Worm (Caenorhabditis elegans) whole organism, L4 larva: ENCODE measurements around the gene thn-1.

Source experiments
- D1046.2 ChIP-seq: fragments of 200-800 bp; sonication (Bioruptor generic); IDR thresholded peaks from 2 replicates; pipeline ENCODE4 v1.3.6; 2022; ENCODE audit warnings: missing genetic modification characterization, missing compliant biosample characterization
- F10B5.3 ChIP-seq: sonication (generic microtip); optimal IDR thresholded peaks from 2 replicates; lab custom pipeline; 2016; ENCODE audit warnings: mild to moderate bottlenecking, missing genetic modification characterization, missing compliant biosample characterization
- F26F4.8 ChIP-seq: fragments of 200-800 bp; sonication (Bioruptor generic); conservative IDR thresholded peaks from 2 replicates; pipeline ENCODE4 v1.3.6; 2022; ENCODE audit warnings: missing genetic modification characterization, missing compliant biosample characterization
- F37D6.2 ChIP-seq: sonication (generic microtip); optimal IDR thresholded peaks from 2 replicates; lab custom pipeline; 2016; ENCODE audit warnings: mild to moderate bottlenecking, missing genetic modification characterization, missing compliant biosample characterization
- F44E2.7 ChIP-seq: fragments of 200-800 bp; sonication (Bioruptor generic); IDR thresholded peaks from 2 replicates; pipeline ENCODE4 v2.1.2; 2022; ENCODE audit warnings: missing genetic modification characterization, missing compliant biosample characterization
- R02D3.7 ChIP-seq: fragments of 150-350 bp; sonication (generic microtip); optimal IDR thresholded peaks from 3 replicates; lab custom pipeline; 2014; ENCODE audit warnings: missing biosample characterization, missing genetic modification characterization
- T20F7.1 ChIP-seq: fragments of 200-800 bp; sonication (Bioruptor generic); optimal IDR thresholded peaks from 2 replicates; lab custom pipeline; 2018; ENCODE audit warnings: mild to moderate bottlenecking, missing genetic modification characterization, missing compliant biosample characterization
- T26A8.4 ChIP-seq: fragments of 200-800 bp; sonication (Bioruptor generic); IDR thresholded peaks from 2 replicates; pipeline ENCODE4 v1.3.6; 2022; ENCODE audit warnings: missing genetic modification characterization, missing compliant biosample characterization
- Y75B8A.6 ChIP-seq: fragments of 200-800 bp; sonication (Bioruptor generic); IDR thresholded peaks from 2 replicates; pipeline ENCODE4 v1.3.6; 2022; ENCODE audit warnings: missing genetic modification reagents, missing genetic modification characterization, missing compliant biosample characterization
- ZK337.2 ChIP-seq: fragments of 200-800 bp; sonication (Bioruptor generic); IDR thresholded peaks from 2 replicates; pipeline ENCODE4 v1.3.6; 2022; ENCODE audit warnings: missing genetic modification reagents, missing genetic modification characterization, missing compliant biosample characterization
- ZK546.5 ChIP-seq, 2 experiments: sonication (generic microtip); optimal IDR thresholded peaks; 2 replicates each; lab custom pipeline; 2017; ENCODE audit warnings: missing biosample characterization in 2 of 2, missing genetic modification characterization in 2 of 2
- ama-1 ChIP-seq: fragments of 150-350 bp; optimal IDR thresholded peaks from 2 replicates; lab custom pipeline; 2014; ENCODE audit warnings: inconsistent platforms, mixed read lengths
- attf-4 ChIP-seq: sonication (generic microtip); optimal IDR thresholded peaks from 3 replicates; lab custom pipeline; 2017; ENCODE audit warnings: missing biosample characterization, missing genetic modification characterization
- ceh-20 ChIP-seq: fragments of 200-800 bp; sonication (Bioruptor generic); IDR thresholded peaks from 2 replicates; pipeline ENCODE4 v1.3.6; 2022; ENCODE audit warnings: missing genetic modification reagents, missing genetic modification characterization, missing compliant biosample characterization
- daf-8 ChIP-seq: fragments of 200-800 bp; sonication (Bioruptor generic); IDR thresholded peaks from 2 replicates; pipeline ENCODE4 v1.3.6; 2022; ENCODE audit warnings: missing genetic modification characterization, missing compliant biosample characterization
- dmd-6 ChIP-seq: fragments of 200-800 bp; sonication (Bioruptor generic); IDR thresholded peaks from 2 replicates; pipeline ENCODE4 v1.3.6; 2022; ENCODE audit warnings: missing genetic modification reagents, missing genetic modification characterization, missing compliant biosample characterization
- dmd-8 ChIP-seq: fragments of 200-800 bp; sonication (Bioruptor generic); IDR thresholded peaks from 2 replicates; pipeline ENCODE4 v1.3.6; 2022; ENCODE audit warnings: missing genetic modification characterization, missing compliant biosample characterization
- dve-1 ChIP-seq: sonication (generic microtip); optimal IDR thresholded peaks from 2 replicates; lab custom pipeline; 2017; ENCODE audit warnings: antibody characterized with exemption, mild to moderate bottlenecking, missing genetic modification characterization, missing compliant biosample characterization; ENCODE audit not compliant: insufficient read depth
- egl-27 ChIP-seq: sonication (generic microtip); optimal IDR thresholded peaks from 3 replicates; lab custom pipeline; 2017; ENCODE audit warnings: missing biosample characterization, missing genetic modification reagents, missing genetic modification characterization
- gei-8 ChIP-seq: fragments of 200-800 bp; sonication (Bioruptor generic); optimal IDR thresholded peaks from 2 replicates; lab custom pipeline; 2018; ENCODE audit warnings: mild to moderate bottlenecking, missing genetic modification characterization, missing compliant biosample characterization
- hif-1 ChIP-seq, 2 experiments: sonication (generic microtip); optimal IDR thresholded peaks; 2 replicates each; lab custom pipeline; 2016 to 2017; ENCODE audit warnings: missing compliant biosample characterization in 2 of 2, missing genetic modification characterization in 2 of 2, missing genetic modification reagents in 2 of 2, missing genotype in 2 of 2, mild to moderate bottlenecking in 1 of 2
- hlh-30 ChIP-seq: sonication (generic microtip); optimal IDR thresholded peaks from 2 replicates; lab custom pipeline; 2017; ENCODE audit warnings: antibody characterized with exemption, mild to moderate bottlenecking, missing genetic modification characterization, missing compliant biosample characterization; ENCODE audit not compliant: insufficient read depth
- hmg-1.1 ChIP-seq: fragments of 200-800 bp; sonication (Bioruptor generic); IDR thresholded peaks from 2 replicates; pipeline ENCODE4 v1.3.6; 2022; ENCODE audit warnings: missing genetic modification reagents, missing genetic modification characterization, missing compliant biosample characterization
- jun-1 ChIP-seq: fragments of 150-350 bp; optimal IDR thresholded peaks from 2 replicates; lab custom pipeline; 2014; ENCODE audit warnings: missing biosample characterization, missing genetic modification reagents, missing genetic modification characterization
- lin-1 ChIP-seq: fragments of 200-800 bp; sonication (Bioruptor generic); IDR thresholded peaks from 2 replicates; pipeline ENCODE4 v1.3.6; 2022; ENCODE audit warnings: missing genetic modification reagents, missing genetic modification characterization, missing compliant biosample characterization
- lin-13 ChIP-seq: fragments of 150-350 bp; optimal IDR thresholded peaks from 2 replicates; lab custom pipeline; 2014; ENCODE audit warnings: missing biosample characterization, missing genetic modification reagents, missing genetic modification characterization
- lin-29 ChIP-seq: fragments of 200-800 bp; sonication (Bioruptor generic); IDR thresholded peaks from 2 replicates; pipeline ENCODE4 v1.3.6; 2022; ENCODE audit warnings: missing genetic modification reagents, missing genetic modification characterization, missing compliant biosample characterization
- lin-38 ChIP-seq: fragments of 200-800 bp; sonication (Bioruptor generic); IDR thresholded peaks from 2 replicates; pipeline ENCODE4 v1.3.6; 2022; ENCODE audit warnings: missing genetic modification reagents, missing genetic modification characterization, missing compliant biosample characterization
- lin-39 ChIP-seq: fragments of 150-350 bp; optimal IDR thresholded peaks from 2 replicates; lab custom pipeline; 2014; ENCODE audit warnings: missing biosample characterization, missing genetic modification reagents, missing genetic modification characterization
- madf-5 ChIP-seq, 2 experiments: fragments of 200-800 bp; sonication (Bioruptor generic); IDR thresholded peaks; 2 replicates each; pipeline ENCODE4 v1.3.6; 2022; ENCODE audit warnings: missing compliant biosample characterization in 2 of 2, missing genetic modification characterization in 2 of 2
- mdt-29 ChIP-seq: fragments of 200-800 bp; sonication (Bioruptor generic); IDR thresholded peaks from 2 replicates; pipeline ENCODE4 v1.3.6; 2022; ENCODE audit warnings: missing genetic modification reagents, missing genetic modification characterization, missing compliant biosample characterization
- mes-2 ChIP-seq: sonication (generic microtip); optimal IDR thresholded peaks from 2 replicates; lab custom pipeline; 2016; ENCODE audit warnings: missing genotype, mild to moderate bottlenecking, missing genetic modification characterization, missing compliant biosample characterization; ENCODE audit not compliant: poor library complexity, severe bottlenecking
- mxl-3 ChIP-seq: fragments of 200-800 bp; sonication (Bioruptor generic); optimal IDR thresholded peaks from 2 replicates; lab custom pipeline; 2018; ENCODE audit warnings: mild to moderate bottlenecking, missing genetic modification characterization, missing compliant biosample characterization
- nhr-102 ChIP-seq: sonication (generic microtip); optimal IDR thresholded peaks from 2 replicates; lab custom pipeline; 2016; ENCODE audit warnings: mild to moderate bottlenecking, missing genetic modification characterization, moderate library complexity, missing compliant biosample characterization
- nhr-28 ChIP-seq: fragments of 150-350 bp; optimal IDR thresholded peaks from 2 replicates; lab custom pipeline; 2014; ENCODE audit warnings: missing biosample characterization, missing genetic modification characterization
- nhr-42 ChIP-seq: fragments of 200-800 bp; sonication (Bioruptor generic); IDR thresholded peaks from 2 replicates; pipeline ENCODE4 v1.3.6; 2022; ENCODE audit warnings: missing genetic modification characterization, missing compliant biosample characterization
- nhr-6 ChIP-seq: fragments of 150-350 bp; optimal IDR thresholded peaks from 2 replicates; lab custom pipeline; 2014; ENCODE audit warnings: missing biosample characterization, missing genetic modification characterization
- nhr-77 ChIP-seq: fragments of 150-350 bp; optimal IDR thresholded peaks from 2 replicates; lab custom pipeline; 2014; ENCODE audit warnings: missing biosample characterization, missing genetic modification characterization
- pha-4 ChIP-seq, 2 experiments: fragments of 150-350 bp in 1 of 2; fragments of 200-800 bp in 1 of 2; sonication (Bioruptor generic) in 1 of 2; IDR thresholded peaks in 1 of 2; optimal IDR thresholded peaks in 1 of 2; 2 replicates each; pipeline versions ENCODE4 v1.3.6 to Lab custom; 2014 to 2022; ENCODE audit warnings: missing genetic modification characterization in 2 of 2, missing genetic modification reagents in 2 of 2, missing biosample characterization in 1 of 2, missing compliant biosample characterization in 1 of 2
- pqm-1 ChIP-seq: sonication (generic microtip); optimal IDR thresholded peaks from 2 replicates; lab custom pipeline; 2017; ENCODE audit warnings: missing biosample characterization, missing genetic modification characterization
- sdz-12 ChIP-seq: fragments of 200-800 bp; sonication (Bioruptor generic); optimal IDR thresholded peaks from 2 replicates; lab custom pipeline; 2018; ENCODE audit warnings: mild to moderate bottlenecking, missing genetic modification characterization, missing compliant biosample characterization
- snpc-1.2 ChIP-seq: fragments of 200-800 bp; sonication (Bioruptor generic); IDR thresholded peaks from 2 replicates; pipeline ENCODE4 v1.3.6; 2022; ENCODE audit warnings: missing genetic modification reagents, missing genetic modification characterization, missing compliant biosample characterization
- snpc-4 ChIP-seq: fragments of 150-350 bp; optimal IDR thresholded peaks from 2 replicates; lab custom pipeline; 2014; ENCODE audit warnings: missing biosample characterization, missing genetic modification characterization
- spr-1 ChIP-seq: sonication (generic microtip); optimal IDR thresholded peaks from 2 replicates; lab custom pipeline; 2016; ENCODE audit warnings: mild to moderate bottlenecking, missing genetic modification characterization, missing compliant biosample characterization
- tra-1 ChIP-seq: fragments of 200-800 bp; sonication (Bioruptor generic); IDR thresholded peaks from 2 replicates; pipeline ENCODE4 v1.3.6; 2022; ENCODE audit warnings: missing genetic modification reagents, missing genetic modification characterization, missing compliant biosample characterization
- unc-130 ChIP-seq: sonication (generic microtip); optimal IDR thresholded peaks from 2 replicates; lab custom pipeline; 2016; ENCODE audit warnings: missing genetic modification reagents, missing genetic modification characterization, missing compliant biosample characterization
- unc-39 ChIP-seq: sonication (generic microtip); optimal IDR thresholded peaks from 2 replicates; lab custom pipeline; 2017; ENCODE audit warnings: missing biosample characterization, missing genetic modification characterization
- zag-1 ChIP-seq: fragments of 150-350 bp; optimal IDR thresholded peaks from 2 replicates; lab custom pipeline; 2014; ENCODE audit warnings: missing biosample characterization, missing genetic modification characterization
- zfp-2 ChIP-seq: sonication (generic microtip); optimal IDR thresholded peaks from 2 replicates; lab custom pipeline; 2016; ENCODE audit warnings: mild to moderate bottlenecking, missing genetic modification characterization, missing compliant biosample characterization
- zip-2 ChIP-seq: fragments of 150-350 bp; optimal IDR thresholded peaks from 2 replicates; lab custom pipeline; 2014; ENCODE audit warnings: missing biosample characterization, missing genetic modification characterization

The thn-1 gene

DNA sequence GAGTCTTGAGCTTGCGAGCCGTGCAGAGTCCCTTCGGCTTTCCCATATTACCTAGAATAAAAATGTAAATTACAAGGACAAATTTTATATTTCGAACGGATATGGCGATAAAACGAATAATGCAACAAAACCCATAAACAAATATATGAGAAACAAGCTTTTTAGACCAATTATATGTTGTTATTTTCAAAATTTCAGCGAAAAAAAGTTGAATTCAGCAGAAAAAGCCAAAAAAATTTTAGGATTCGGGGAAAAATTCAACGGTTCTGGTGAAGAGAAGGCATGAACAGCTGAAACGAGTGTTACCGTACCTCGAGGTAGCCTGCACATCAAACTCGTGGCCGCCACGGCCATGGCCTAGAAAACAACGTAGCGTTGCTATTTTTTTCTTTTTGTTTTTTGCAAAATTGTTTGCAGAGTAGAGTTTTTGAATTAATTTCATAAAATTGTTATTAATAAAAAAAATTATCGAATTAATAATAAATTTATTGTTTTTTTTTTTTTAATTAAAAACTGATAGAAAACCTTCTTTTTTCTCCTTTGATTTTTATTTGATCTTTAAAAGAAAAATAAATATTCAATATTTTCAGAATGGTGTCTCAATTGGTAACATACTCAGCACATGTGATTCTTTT, 11.2 kb downstream of the thn-1 start, which contains the start of the genes rps-23 and dpm-3 (continued):
- TF ChIP-seq pha-4 (GFP tag; IDR thresholded peaks at IDR 0.05; lab: Robert Waterston, UW) (peak; percentile 84), pha-4 (tag; optimal IDR thresholded peaks at IDR 0.05; lab: Kevin White, UChicago) (peak; percentile 93), dve-1 (peak; percentile 94), F26F4.8 (GFP tag; lab: Robert Waterston, UW) (no peak), daf-8 (GFP tag; lab: Robert Waterston, UW) (no peak), T20F7.1 (peak; percentile 90), spr-1 (tag; lab: Kevin White, UChicago) (peak; percentile 61), lin-39 (tag; lab: Kevin White, UChicago) (no peak), hif-1 (tag; optimal IDR thresholded peaks at IDR 0.05; lab: Kevin White, UChicago) (peak in 1 of 2 experiments; percentile 97), ZK337.2 (peak; percentile 98), hmg-1.1 (GFP tag; lab: Robert Waterston, UW) (peak; percentile 88), mes-2 (tag; lab: Kevin White, UChicago) (peak; percentile 99), Y75B8A.6 (GFP tag; lab: Robert Waterston, UW) (0 out of 2 replicates have a peak, but pooled peaks have one; percentile 23), ZK546.5 (tag; optimal IDR thresholded peaks at IDR 0.05; lab: Kevin White, UChicago) (peak; percentile 92 to 97), snpc-1.2 (GFP tag; lab: Robert Waterston, UW) (peak; percentile 90), lin-13 (GFP tag; lab: Kevin White, UChicago) (peak; percentile 96), gei-8 (GFP tag; lab: Kevin White, UChicago) (no peak), tra-1 (GFP tag; lab: Robert Waterston, UW) (peak; percentile 78; the same call in 1 of the 2 replicates), lin-1 (GFP tag; lab: Robert Waterston, UW) (peak; percentile 85), hlh-30 (peak; percentile 93), nhr-77 (tag; lab: Kevin White, UChicago) (peak; percentile 96), unc-39 (no peak), madf-5 (GFP tag; IDR thresholded peaks at IDR 0.05; lab: Robert Waterston, UW) (peak; percentile 71 to 95; a peak in 2 of 4 replicates), zip-2 (tag; lab: Kevin White, UChicago) (peak; percentile 62), dmd-6 (GFP tag; lab: Robert Waterston, UW) (peak; percentile 91), F10B5.3 (tag; lab: Kevin White, UChicago) (peak; percentile 56), T26A8.4 (peak; percentile 92), ama-1 (lab: Kevin White, UChicago) (peak; percentile 82), egl-27 (no peak), unc-130 (GFP tag; lab: Kevin White, UChicago) (peak; percentile 98), nhr-102 (tag; lab: Kevin White, UChicago) (peak; percentile 88), R02D3.7 (tag; lab: Kevin White, UChicago) (no peak), ceh-20 (GFP tag; lab: Robert Waterston, UW) (peak; percentile 91), lin-38 (peak; percentile 90), jun-1 (tag; lab: Kevin White, UChicago) (peak; percentile 51), nhr-6 (tag; lab: Kevin White, UChicago) (peak; percentile 86), sdz-12 (GFP tag; lab: Kevin White, UChicago) (peak; percentile 93), mdt-29 (GFP tag; lab: Robert Waterston, UW) (peak; percentile 81), F44E2.7 (GFP tag; lab: Robert Waterston, UW) (no peak; the same call in 1 of the 2 replicates), snpc-4 (peak; percentile 45), nhr-28 (tag; lab: Kevin White, UChicago) (peak; percentile 85), attf-4 (tag; lab: Kevin White, UChicago) (no peak), nhr-42 (GFP tag; lab: Robert Waterston, UW) (peak; percentile 82), F37D6.2 (peak; percentile 76), mxl-3 (peak; percentile 87), zag-1 (tag; lab: Kevin White, UChicago) (peak; percentile 67), pqm-1 (peak; percentile 27), dmd-8 (GFP tag; lab: Robert Waterston, UW) (0 out of 2 replicates have a peak, but pooled peaks have one; percentile 69), D1046.2 (GFP tag; lab: Robert Waterston, UW) (peak; percentile 99), lin-29 (peak; percentile 80), zfp-2 (tag; lab: Kevin White, UChicago) (peak; percentile 89)
